Worm (Caenorhabditis elegans) whole organism, L4/young adult: ENCODE data around the gene Y20C6A.4.
A peak's percentile ranks its signal among the peaks of the same experiment; 100 is the strongest.
"Not testable (repeated sequence)": the region's sequence is repeated elsewhere in the genome, so short reads cannot be mapped to it uniquely, and the experiment has no call there.

Experiments
- W03F9.2 ChIP-seq: fragments of 150-350 bp; optimal IDR thresholded peaks from 2 replicates; lab custom pipeline; 2014; ENCODE audit warnings: missing biosample characterization, missing genetic modification characterization
- dao-5 ChIP-seq: sonication (generic microtip); optimal IDR thresholded peaks from 2 replicates; lab custom pipeline; 2016; ENCODE audit warnings: missing genotype, missing genetic modification characterization, moderate library complexity, missing compliant biosample characterization
- him-1 ChIP-seq: sonication (generic microtip); optimal IDR thresholded peaks from 2 replicates; lab custom pipeline; 2016; ENCODE audit warnings: missing genotype, missing genetic modification reagents, missing genetic modification characterization, missing compliant biosample characterization

Y20C6A.4 gene

ce11 chrV:17379932-17380331, at the start of gene Y20C6A.4:
Gene Y20C6A.4 (plus strand): TSS chrV:17380232.
- TF ChIP-seq W03F9.2 (tag; lab: Kevin White, UChicago) (no peak), him-1 (tag; lab: Kevin White, UChicago) (no peak), dao-5 (tag; lab: Kevin White, UChicago) (no peak)

DNA sequence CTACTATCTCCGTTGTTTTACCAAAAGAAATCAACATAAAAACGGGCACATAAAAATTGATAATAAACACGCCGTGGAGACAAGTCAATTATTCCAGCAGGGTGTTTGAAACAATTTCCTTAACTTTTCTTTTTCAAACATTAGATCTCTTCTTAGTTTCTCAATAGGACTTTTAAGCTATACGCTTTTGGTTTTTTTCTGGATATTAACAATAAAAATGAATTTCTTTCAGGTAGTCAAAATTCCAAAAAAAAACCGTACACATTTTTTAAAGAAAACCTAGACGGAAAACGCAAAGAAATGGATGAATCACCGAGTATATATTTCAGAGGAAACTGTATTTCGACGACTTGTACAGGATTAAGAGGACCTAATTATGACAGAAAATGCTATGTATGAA, 48.7 kb upstream of the Y20C6A.4 start, which contains the start of gene fbxa-185:
Gene fbxa-185 (plus strand): TSS at position 301 of the 400 bp plus-strand sequence.
- TF ChIP-seq him-1 (tag; lab: Kevin White, UChicago) = no peak
- TF ChIP-seq W03F9.2 (tag; lab: Kevin White, UChicago) = no peak

DNA sequence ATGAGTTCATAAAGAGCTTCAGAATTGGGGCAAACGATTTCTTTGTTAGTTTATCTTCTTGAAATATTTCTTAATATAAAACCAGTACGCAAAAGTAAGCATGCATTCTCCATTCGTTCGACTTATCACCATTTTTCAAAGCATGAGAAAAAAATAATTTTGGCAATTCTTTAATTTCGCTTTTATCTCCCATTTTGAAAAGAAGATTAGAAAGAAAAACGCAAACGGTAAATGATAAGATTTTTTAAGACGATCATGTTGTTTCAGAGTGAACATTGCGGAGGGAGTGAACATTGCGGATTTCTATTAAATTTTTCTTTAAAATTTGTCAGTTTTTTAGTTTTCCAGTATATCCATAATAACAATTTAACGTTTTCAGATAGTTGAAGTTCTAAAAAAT, 40.7 kb upstream of the Y20C6A.4 start:
- TF ChIP-seq him-1 (tag; lab: Kevin White, UChicago) = no peak
- TF ChIP-seq dao-5 (tag; lab: Kevin White, UChicago) = no peak
- no peak for TF ChIP-seq W03F9.2 (tag; lab: Kevin White, UChicago)

ce11 chrV:17344876-17345275, 35.2 kb upstream of the Y20C6A.4 start, which contains the start of the genes fbxa-188 and fbxa-189:
Gene fbxa-188 (minus strand): TSS chrV:17344926.
Gene fbxa-189 (plus strand): TSS chrV:17345214.
- TF ChIP-seq dao-5 (tag; lab: Kevin White, UChicago) (no peak), him-1 (tag; lab: Kevin White, UChicago) (no peak), W03F9.2 (tag; lab: Kevin White, UChicago) (no peak)

DNA sequence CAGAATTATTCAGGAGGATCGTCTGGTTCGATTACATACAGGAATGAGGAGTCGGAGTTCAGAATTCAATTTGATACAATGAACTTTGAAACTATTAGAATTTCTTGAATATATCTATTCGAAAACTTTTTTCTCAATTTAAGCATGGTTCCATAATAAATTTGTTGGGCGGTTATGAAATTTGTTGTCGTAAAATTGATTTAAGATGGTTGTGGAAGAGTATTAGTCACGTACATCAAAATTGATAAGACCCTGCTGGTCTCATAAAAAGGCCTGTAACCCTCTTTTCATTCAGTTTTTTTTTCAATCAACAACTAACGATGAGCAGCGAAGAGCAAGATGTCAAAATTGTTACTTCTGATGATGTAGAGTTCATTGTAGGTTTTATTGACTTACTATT, 32.4 kb upstream of the Y20C6A.4 start, which contains the start of gene skr-5:
Gene skr-5 (plus strand): TSS at position 301 of the 400 bp plus-strand sequence.
- no peak for TF ChIP-seq him-1 (tag; lab: Kevin White, UChicago)
- no peak for TF ChIP-seq W03F9.2 (tag; lab: Kevin White, UChicago)
- TF ChIP-seq dao-5 (tag; lab: Kevin White, UChicago) = no peak

- TF ChIP-seq him-1 (tag; lab: Kevin White, UChicago) = no peak
- TF ChIP-seq dao-5 (tag; lab: Kevin White, UChicago) = no peak
- TF ChIP-seq W03F9.2 (tag; lab: Kevin White, UChicago) = no peak
These were observed 29.9 kb upstream of the Y20C6A.4 start, which contains the start of gene lsy-27 for ce11 chrV:17350093-17350492. Gene lsy-27 (minus strand): TSS chrV:17350193.

- TF ChIP-seq him-1 (tag; lab: Kevin White, UChicago) = no peak
- peak; percentile 14 for TF ChIP-seq W03F9.2 (tag; lab: Kevin White, UChicago)
- no peak for TF ChIP-seq dao-5 (tag; lab: Kevin White, UChicago)
These were observed 27.1 kb upstream of the Y20C6A.4 start, which contains the start of the genes fbxa-134 and F47H4.2 for ce11 chrV:17352827-17353373. Gene fbxa-134 (minus strand): TSS chrV:17352870. Gene F47H4.2 (plus strand): TSS chrV:17353323.

ce11 chrV:17376639-17377038, 3.4 kb upstream of the Y20C6A.4 start, which contains the start of gene Y20C6A.1:
Gene Y20C6A.1 (minus strand): TSS chrV:17376745.
- TF ChIP-seq him-1 (tag; lab: Kevin White, UChicago) (no peak), dao-5 (tag; lab: Kevin White, UChicago) (no peak), W03F9.2 (tag; lab: Kevin White, UChicago) (no peak)

ce11 chrV:17377140-17377539, 2.9 kb upstream of the Y20C6A.4 start, which contains the start of gene fbxb-7:
Gene fbxb-7 (plus strand): TSS chrV:17377406.
- TF ChIP-seq W03F9.2 (tag; lab: Kevin White, UChicago) = no peak
- TF ChIP-seq him-1 (tag; lab: Kevin White, UChicago) = no peak
- TF ChIP-seq dao-5 (tag; lab: Kevin White, UChicago) = no peak

- TF ChIP-seq dao-5 (tag; lab: Kevin White, UChicago) (no peak), him-1 (tag; lab: Kevin White, UChicago) (no peak), W03F9.2 (tag; lab: Kevin White, UChicago) (no peak)
These were observed 15.3 kb downstream of the Y20C6A.4 start, which contains the start of gene srh-120 for ce11 chrV:17395374-17395773. Gene srh-120 (plus strand): TSS chrV:17395674.

DNA sequence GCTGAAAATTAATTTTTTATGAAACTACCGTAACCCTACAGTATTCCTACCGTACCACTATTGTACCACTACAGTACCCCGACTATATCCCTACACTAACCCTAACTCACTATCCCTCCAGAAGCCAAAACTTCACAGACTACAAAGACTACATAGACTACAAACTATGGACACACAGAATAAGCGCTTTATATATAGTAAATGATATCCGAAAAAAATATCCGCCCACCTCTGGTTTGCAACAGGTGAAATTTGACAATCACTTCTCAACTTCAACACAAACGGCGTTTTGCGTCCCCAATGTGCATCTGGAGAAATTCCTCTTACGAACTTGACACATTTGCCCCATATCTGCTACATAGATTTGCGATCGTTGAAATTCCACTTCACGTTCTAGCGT, 29.9 kb downstream of the Y20C6A.4 start, which contains the start of gene srh-132:
Gene srh-132 (plus strand): TSS at position 301 of the 400 bp plus-strand sequence.
- TF ChIP-seq W03F9.2, dao-5, him-1 (tag; lab: Kevin White, UChicago): not testable (repeated sequence)

DNA sequence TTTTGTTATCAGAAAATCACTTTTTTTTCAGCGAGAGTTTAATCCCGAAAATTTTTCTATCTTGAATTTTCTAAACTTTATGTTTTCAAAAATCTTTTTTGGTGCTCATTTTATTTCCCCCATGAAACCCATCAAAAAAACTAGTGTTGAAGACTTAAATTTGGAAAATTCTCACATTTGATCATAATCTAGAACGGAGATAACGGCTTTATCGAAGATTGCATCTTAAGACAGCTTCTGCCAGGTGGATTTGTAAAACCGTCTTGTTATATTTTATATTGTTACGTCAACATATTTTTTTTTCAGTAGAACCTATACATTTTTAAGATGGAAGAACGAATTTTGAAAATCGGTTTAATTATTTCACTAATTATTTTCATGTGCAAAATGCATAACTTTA, 34.9 kb downstream of the Y20C6A.4 start, which contains the start of gene T27C5.12:
Gene T27C5.12 (plus strand): TSS at position 301 of the 400 bp plus-strand sequence.
- no peak for TF ChIP-seq W03F9.2 (tag; lab: Kevin White, UChicago)
- no peak for TF ChIP-seq him-1 (tag; lab: Kevin White, UChicago)
- no peak for TF ChIP-seq dao-5 (tag; lab: Kevin White, UChicago)

ce11 chrV:17416833-17417232, 36.8 kb downstream of the Y20C6A.4 start, which contains the start of gene clc-21:
Gene clc-21 (plus strand): TSS chrV:17417133.
- TF ChIP-seq W03F9.2 (tag; lab: Kevin White, UChicago) = no peak
- TF ChIP-seq him-1 (tag; lab: Kevin White, UChicago) = no peak
- no peak for TF ChIP-seq dao-5 (tag; lab: Kevin White, UChicago)
